Worm (Caenorhabditis elegans) whole organism, young adult: Measurements from ENCODE around the gene C29E4.17.

ENCODE experiments used
- B0035.1 ChIP-seq: sonication (generic microtip); optimal IDR thresholded peaks from 2 replicates; lab custom pipeline; 2016; ENCODE audit warnings: missing genetic modification characterization, mild to moderate bottlenecking, missing compliant biosample characterization, missing genotype, missing genetic modification reagents
- athp-1 ChIP-seq: sonication (generic microtip); optimal IDR thresholded peaks from 2 replicates; lab custom pipeline; 2017; ENCODE audit warnings: mild to moderate bottlenecking, missing genetic modification characterization, missing compliant biosample characterization
- ceh-40 ChIP-seq: fragments of 200-800 bp; sonication (Bioruptor generic); IDR thresholded peaks from 2 replicates; pipeline ENCODE4 v1.3.6; 2022; ENCODE audit warnings: missing genetic modification characterization, missing compliant biosample characterization
- lin-26 ChIP-seq: fragments of 200-800 bp; sonication (Bioruptor generic); IDR thresholded peaks from 2 replicates; pipeline ENCODE4 v1.3.6; 2022; ENCODE audit warnings: missing genetic modification reagents, missing genetic modification characterization, missing compliant biosample characterization
- pbrm-1 ChIP-seq: fragments of 200-800 bp; sonication (Bioruptor generic); IDR thresholded peaks from 2 replicates; pipeline ENCODE4 v1.3.6; 2022; ENCODE audit warnings: missing genetic modification reagents, missing genetic modification characterization, missing compliant biosample characterization
- zim-3 ChIP-seq: sonication (generic microtip); optimal IDR thresholded peaks from 2 replicates; lab custom pipeline; 2017; ENCODE audit warnings: mild to moderate bottlenecking, missing genetic modification characterization, moderate library complexity, missing compliant biosample characterization
- ztf-22 ChIP-seq: fragments of 200-800 bp; sonication (Bioruptor generic); optimal IDR thresholded peaks from 2 replicates; lab custom pipeline; 2018; ENCODE audit warnings: mild to moderate bottlenecking, missing genetic modification characterization, moderate library complexity, missing compliant biosample characterization

DNA sequence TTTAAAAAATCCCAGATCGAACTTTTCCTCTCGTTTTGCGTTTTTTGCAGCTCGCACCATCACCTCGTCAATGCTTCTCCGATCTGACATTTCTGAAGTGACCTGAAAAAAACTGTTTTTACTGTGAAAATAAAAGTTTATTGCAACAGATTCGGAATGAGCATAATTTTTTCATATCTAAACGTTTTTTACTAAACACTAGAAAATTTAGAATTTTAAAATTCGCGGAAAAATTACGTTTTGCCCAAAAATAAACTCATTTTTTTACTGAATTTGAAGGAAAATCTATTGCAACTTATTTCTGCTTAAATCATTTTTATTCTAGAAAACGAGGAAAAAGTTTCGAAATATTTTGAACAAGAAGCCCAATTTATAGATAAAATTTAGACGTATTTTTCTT lies 39.4 kb upstream of the C29E4.17 start, which contains the start of gene ZK688.9:
- TF ChIP-seq lin-26 (GFP tag; lab: Robert Waterston, UW) (no peak), B0035.1 (tag; lab: Kevin White, UChicago) (no peak), ceh-40 (no peak), ztf-22 (GFP tag; lab: Kevin White, UChicago) (no peak), zim-3 (no peak), pbrm-1 (GFP tag; lab: Robert Waterston, UW) (no peak), athp-1 (tag; lab: Kevin White, UChicago) (no peak)
